Worm (Caenorhabditis elegans): ENCODE data around the gene nep-22.

- TF ChIP-seq W03F9.2 (tag; optimal IDR thresholded peaks at IDR 0.05) (no peak), him-1 (tag; optimal IDR thresholded peaks at IDR 0.05) (no peak), dao-5 (tag; optimal IDR thresholded peaks at IDR 0.05) (no peak)
These were observed 23.9 kb upstream of the nep-22 start, which contains the start of gene C24A3.9 for ce11 chrX:9010418-9010817.

All from whole organism, L4/young adult.